Worm (Caenorhabditis elegans) whole organism, late embryonic: Measurements from ENCODE around the gene sek-3.

Experiments used
- C08G9.2 ChIP-seq: sonication (generic microtip); optimal IDR thresholded peaks from 2 replicates; lab custom pipeline; 2016; ENCODE audit warnings: mild to moderate bottlenecking, missing genetic modification characterization, moderate library complexity, missing compliant biosample characterization
- F13H6.1 ChIP-seq: sonication (generic microtip); optimal IDR thresholded peaks from 2 replicates; lab custom pipeline; 2016; ENCODE audit warnings: missing genetic modification characterization, missing compliant biosample characterization
- K02D7.2 ChIP-seq: sonication (generic microtip); optimal IDR thresholded peaks from 2 replicates; lab custom pipeline; 2017; ENCODE audit warnings: mild to moderate bottlenecking, missing genetic modification characterization, missing compliant biosample characterization
- ama-1 ChIP-seq: fragments of 150-350 bp; optimal IDR thresholded peaks from 2 replicates; lab custom pipeline; 2014
- ceh-18 ChIP-seq: sonication (generic microtip); optimal IDR thresholded peaks from 2 replicates; lab custom pipeline; 2016; ENCODE audit warnings: missing genetic modification characterization, missing compliant biosample characterization
- ceh-19 ChIP-seq: fragments of 200-800 bp; sonication (Bioruptor generic); optimal IDR thresholded peaks from 2 replicates; lab custom pipeline; 2018; ENCODE audit warnings: mild to moderate bottlenecking, missing genetic modification characterization, missing compliant biosample characterization
- ceh-2 ChIP-seq: sonication (generic microtip); optimal IDR thresholded peaks from 2 replicates; lab custom pipeline; 2016; ENCODE audit warnings: missing genotype, missing genetic modification characterization, missing compliant biosample characterization
- ceh-31 ChIP-seq: sonication (generic microtip); optimal IDR thresholded peaks from 2 replicates; lab custom pipeline; 2016; ENCODE audit warnings: missing genetic modification characterization, missing compliant biosample characterization
- ceh-34 ChIP-seq: sonication (generic microtip); optimal IDR thresholded peaks from 2 replicates; lab custom pipeline; 2016; ENCODE audit warnings: mild to moderate bottlenecking, missing genetic modification characterization, missing compliant biosample characterization
- ceh-45 ChIP-seq: fragments of 200-800 bp; sonication (Bioruptor generic); IDR thresholded peaks from 2 replicates; pipeline ENCODE4 v1.3.6; 2022; ENCODE audit warnings: missing genetic modification reagents, missing genetic modification characterization, missing compliant biosample characterization
- ceh-48 ChIP-seq: sonication (generic microtip); optimal IDR thresholded peaks from 2 replicates; lab custom pipeline; 2016; ENCODE audit warnings: missing genetic modification characterization, inconsistent platforms, missing compliant biosample characterization
- ceh-6 ChIP-seq: fragments of 200-800 bp; sonication (Bioruptor generic); optimal IDR thresholded peaks from 2 replicates; lab custom pipeline; 2018; ENCODE audit warnings: mild to moderate bottlenecking, missing genetic modification characterization, missing compliant biosample characterization
- ceh-9 ChIP-seq: sonication (generic microtip); optimal IDR thresholded peaks from 2 replicates; lab custom pipeline; 2016; ENCODE audit warnings: mild to moderate bottlenecking, missing genetic modification characterization, inconsistent platforms, missing compliant biosample characterization
- dmd-4 ChIP-seq: sonication (generic microtip); optimal IDR thresholded peaks from 2 replicates; lab custom pipeline; 2016; ENCODE audit warnings: borderline replicate concordance, missing genetic modification characterization, missing compliant biosample characterization
- elt-2 ChIP-seq: sonication (generic microtip); optimal IDR thresholded peaks from 2 replicates; lab custom pipeline; 2016; ENCODE audit warnings: missing genetic modification reagents, missing genetic modification characterization, missing compliant biosample characterization
- elt-4 ChIP-seq: sonication (generic microtip); optimal IDR thresholded peaks from 2 replicates; lab custom pipeline; 2016; ENCODE audit warnings: missing genetic modification characterization, missing compliant biosample characterization
- ets-4 ChIP-seq: sonication (generic microtip); optimal IDR thresholded peaks from 2 replicates; lab custom pipeline; 2016; ENCODE audit warnings: missing genetic modification characterization, missing compliant biosample characterization
- eyg-1 ChIP-seq: sonication (generic microtip); optimal IDR thresholded peaks from 2 replicates; lab custom pipeline; 2016; ENCODE audit warnings: missing genotype, missing genetic modification characterization, missing compliant biosample characterization
- fkh-6 ChIP-seq: sonication (generic microtip); optimal IDR thresholded peaks from 2 replicates; lab custom pipeline; 2016; ENCODE audit warnings: missing genetic modification characterization, missing compliant biosample characterization
- lin-11 ChIP-seq: fragments of 200-800 bp; sonication (Bioruptor generic); optimal IDR thresholded peaks from 2 replicates; lab custom pipeline; 2018; ENCODE audit warnings: mild to moderate bottlenecking, missing genetic modification characterization, missing compliant biosample characterization
- madf-2 ChIP-seq: sonication (generic microtip); optimal IDR thresholded peaks from 2 replicates; lab custom pipeline; 2017; ENCODE audit warnings: missing genetic modification characterization, missing compliant biosample characterization
- mec-3 ChIP-seq: sonication (generic microtip); optimal IDR thresholded peaks from 2 replicates; lab custom pipeline; 2016; ENCODE audit warnings: borderline replicate concordance, missing genetic modification characterization, missing compliant biosample characterization
- nfya-1 ChIP-seq: sonication (generic microtip); optimal IDR thresholded peaks from 2 replicates; lab custom pipeline; 2017; ENCODE audit warnings: missing genetic modification characterization, mild to moderate bottlenecking, missing compliant biosample characterization, antibody characterized with exemption, moderate library complexity
- nhr-232 ChIP-seq: sonication (generic microtip); optimal IDR thresholded peaks from 2 replicates; lab custom pipeline; 2016; ENCODE audit warnings: missing genetic modification characterization, missing compliant biosample characterization
- npax-4 ChIP-seq: sonication (generic microtip); optimal IDR thresholded peaks from 2 replicates; lab custom pipeline; 2016; ENCODE audit warnings: missing genetic modification characterization, missing compliant biosample characterization
- odd-2 ChIP-seq: sonication (generic microtip); optimal IDR thresholded peaks from 2 replicates; lab custom pipeline; 2017; ENCODE audit warnings: antibody characterized with exemption, mild to moderate bottlenecking, missing genetic modification characterization, missing compliant biosample characterization
- pag-3 ChIP-seq: sonication (generic microtip); optimal IDR thresholded peaks from 2 replicates; lab custom pipeline; 2016; ENCODE audit warnings: missing compliant biosample characterization, missing genetic modification characterization, borderline replicate concordance
- pha-2 ChIP-seq: sonication (generic microtip); optimal IDR thresholded peaks from 2 replicates; lab custom pipeline; 2017; ENCODE audit warnings: mild to moderate bottlenecking, missing genetic modification characterization, missing compliant biosample characterization
- pha-4 ChIP-seq: fragments of 150-350 bp; optimal IDR thresholded peaks from 2 replicates; lab custom pipeline; 2018; ENCODE audit warnings: missing biosample characterization, missing genetic modification reagents, missing genetic modification characterization
- pros-1 ChIP-seq: fragments of 150-350 bp; optimal IDR thresholded peaks from 2 replicates; lab custom pipeline; 2014; ENCODE audit warnings: missing biosample characterization, missing genetic modification reagents, missing genetic modification characterization
- ref-2 ChIP-seq: sonication (generic microtip); optimal IDR thresholded peaks from 2 replicates; lab custom pipeline; 2016; ENCODE audit warnings: missing genetic modification characterization, missing compliant biosample characterization
- rnt-1 ChIP-seq: sonication (generic microtip); optimal IDR thresholded peaks from 2 replicates; lab custom pipeline; 2016; ENCODE audit warnings: missing genetic modification characterization, missing compliant biosample characterization
- sdc-2 ChIP-seq: sonication (generic microtip); optimal IDR thresholded peaks from 2 replicates; lab custom pipeline; 2016; ENCODE audit warnings: missing genotype, missing genetic modification characterization, missing compliant biosample characterization
- sox-2 ChIP-seq: fragments of 200-800 bp; sonication (Bioruptor generic); IDR thresholded peaks from 2 replicates; pipeline ENCODE4 v1.3.6; 2022; ENCODE audit warnings: missing genetic modification reagents, missing genetic modification characterization, missing compliant biosample characterization
- sox-4 ChIP-seq: sonication (generic microtip); optimal IDR thresholded peaks from 2 replicates; lab custom pipeline; 2017; ENCODE audit warnings: mild to moderate bottlenecking, missing genetic modification characterization, inconsistent platforms, missing compliant biosample characterization
- tbx-2 ChIP-seq: sonication (generic microtip); optimal IDR thresholded peaks from 2 replicates; lab custom pipeline; 2016; ENCODE audit warnings: missing genetic modification characterization, missing compliant biosample characterization
- tbx-7 ChIP-seq: sonication (generic microtip); optimal IDR thresholded peaks from 2 replicates; lab custom pipeline; 2016; ENCODE audit warnings: missing genotype, missing genetic modification characterization, missing compliant biosample characterization
- ttx-3 ChIP-seq: sonication (generic microtip); optimal IDR thresholded peaks from 2 replicates; lab custom pipeline; 2016; ENCODE audit warnings: missing genetic modification reagents, missing genetic modification characterization, missing compliant biosample characterization
- unc-42 ChIP-seq: sonication (generic microtip); optimal IDR thresholded peaks from 2 replicates; lab custom pipeline; 2016; ENCODE audit warnings: missing genotype, missing genetic modification characterization, missing compliant biosample characterization
- unc-55 ChIP-seq: sonication (generic microtip); optimal IDR thresholded peaks from 2 replicates; lab custom pipeline; 2017; ENCODE audit warnings: missing biosample characterization, missing genetic modification reagents, missing genetic modification characterization
- zip-5 ChIP-seq: sonication (generic microtip); optimal IDR thresholded peaks from 2 replicates; lab custom pipeline; 2016; ENCODE audit warnings: missing genetic modification characterization, missing compliant biosample characterization
- ztf-16 ChIP-seq: sonication (generic microtip); optimal IDR thresholded peaks from 2 replicates; lab custom pipeline; 2017; ENCODE audit warnings: missing genetic modification characterization, missing compliant biosample characterization

sek-3 gene

ce11 chrX:5056199-5056598 is 38.5 kb downstream of the sek-3 start (continued):
- TF ChIP-seq elt-4 (tag; lab: Kevin White, UChicago) (peak; percentile 80), madf-2 (peak; percentile 95), sox-4 (tag; lab: Kevin White, UChicago) (peak; percentile 76), ceh-34 (tag; lab: Kevin White, UChicago) (peak; percentile 25), mec-3 (peak; percentile 28), unc-42 (peak; percentile 18), K02D7.2 (tag; lab: Kevin White, UChicago) (peak; percentile 74), npax-4 (peak; percentile 31), pag-3 (tag; lab: Kevin White, UChicago) (peak; percentile 83)

DNA sequence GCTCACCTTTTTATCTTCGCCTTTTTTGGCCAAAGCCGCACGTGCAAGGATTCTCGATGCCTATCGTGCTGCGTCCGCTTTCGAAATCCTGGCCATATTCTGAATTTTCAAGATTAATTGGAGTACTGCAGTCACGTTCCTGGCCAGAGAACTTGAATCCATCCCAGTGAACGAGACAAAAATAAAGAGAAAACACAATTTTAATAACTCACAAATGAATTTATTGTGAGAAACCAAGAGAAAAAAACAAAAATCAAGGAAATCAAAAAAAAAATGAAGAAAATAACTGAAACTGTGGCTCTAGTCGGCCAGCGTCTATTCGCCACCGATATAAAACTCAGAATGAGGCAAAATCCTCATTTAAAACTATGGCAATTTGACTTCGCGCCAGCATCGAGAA is 41.5 kb downstream of the sek-3 start, which contains the start of gene C24H10.4:
Gene C24H10.4, minus strand, starts transcription at position 101 of the 400 bp plus-strand sequence.
- TF ChIP-seq zip-5 (tag; lab: Kevin White, UChicago) (no peak), pros-1 (tag; lab: Kevin White, UChicago) (no peak), pha-4 (tag; lab: Kevin White, UChicago) (no peak), elt-2 (tag; lab: Kevin White, UChicago) (no peak), lin-11 (tag; lab: Kevin White, UChicago) (no peak)

DNA sequence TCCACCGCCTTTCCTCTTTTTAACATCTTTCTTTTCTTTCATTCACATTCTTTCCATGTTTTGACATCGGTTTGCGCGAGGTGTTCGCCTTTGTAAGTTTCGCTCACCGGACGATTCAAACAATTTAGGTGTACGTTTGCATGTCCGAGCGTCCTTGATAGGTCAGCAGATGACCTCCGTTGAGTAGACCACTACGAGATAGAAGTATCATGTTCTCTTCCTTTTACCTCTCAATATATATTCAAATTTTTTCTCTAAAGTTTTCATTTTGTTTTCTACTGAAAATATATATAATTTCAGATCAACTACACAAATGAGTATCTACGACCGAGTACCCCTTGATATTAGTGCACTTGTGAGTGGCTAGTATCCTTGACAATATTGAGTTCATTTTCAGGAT is 43.1 kb downstream of the sek-3 start, which contains the start of gene C24H10.3:
Gene C24H10.3, plus strand, starts transcription at position 301 of the 400 bp plus-strand sequence.
- no peak for TF ChIP-seq pros-1 (tag; lab: Kevin White, UChicago)
- TF ChIP-seq rnt-1 (tag; lab: Kevin White, UChicago) = no peak
- no peak for TF ChIP-seq madf-2
- no peak for TF ChIP-seq ceh-9 (tag; lab: Kevin White, UChicago)

- TF ChIP-seq ama-1 (no peak), rnt-1 (tag; lab: Kevin White, UChicago) (peak; percentile 30)
Observed at ce11 chrX:5061763-5062162, 44.1 kb downstream of the sek-3 start.

DNA sequence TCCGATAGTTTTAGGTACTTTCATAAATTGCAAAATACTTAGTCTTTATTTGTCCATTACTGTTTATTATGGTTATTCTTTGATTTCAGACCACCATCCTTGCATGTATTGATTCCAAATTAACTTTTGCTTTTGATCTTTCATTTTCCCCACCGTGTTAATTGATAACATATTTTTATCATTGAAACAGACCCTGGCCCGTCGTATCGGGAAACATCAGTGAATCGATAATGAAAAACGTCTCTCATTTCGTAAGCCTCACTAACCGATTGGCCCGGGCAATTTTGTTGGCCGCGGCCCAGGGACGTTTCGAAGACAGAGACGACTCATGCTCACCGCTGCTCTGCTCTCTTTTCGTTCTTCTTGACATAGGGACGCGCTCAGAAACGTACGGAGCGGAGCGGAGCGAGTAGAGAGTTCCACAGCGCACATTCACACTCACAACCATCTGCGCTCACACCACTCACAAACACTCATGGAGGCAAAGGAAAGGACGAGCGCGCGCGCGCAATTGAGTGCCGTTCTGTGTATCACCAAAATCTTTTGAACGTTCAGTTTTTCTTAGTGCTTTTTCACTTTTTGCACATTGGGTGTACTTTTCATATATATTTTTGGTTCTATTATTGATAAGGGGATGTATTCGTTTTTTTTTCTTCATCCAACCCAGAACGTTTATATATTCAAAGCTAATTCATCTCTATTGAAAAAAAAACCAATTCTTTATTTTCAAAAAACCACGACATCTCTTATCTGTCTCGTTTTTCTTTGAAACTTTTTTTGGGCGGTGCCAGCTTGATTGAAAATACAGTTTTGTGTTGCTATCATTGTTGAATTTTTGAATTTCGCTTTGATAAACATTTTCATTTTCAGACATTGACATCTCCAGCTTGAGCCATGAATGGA is 46.3 kb downstream of the sek-3 start, which contains the start of gene C24H10.2:
Gene C24H10.2, plus strand, starts transcription at position 853 of the 903 bp plus-strand sequence.
- TF ChIP-seq odd-2 (tag; lab: Kevin White, UChicago) (no peak), tbx-7 (tag; lab: Kevin White, UChicago) (no peak), ref-2 (tag; lab: Kevin White, UChicago) (peak; percentile 20), sdc-2 (tag; lab: Kevin White, UChicago) (peak; percentile 8), ttx-3 (tag; lab: Kevin White, UChicago) (no peak), sox-2 (GFP tag; lab: Robert Waterston, UW) (no peak), pros-1 (tag; lab: Kevin White, UChicago) (no peak), C08G9.2 (tag; lab: Kevin White, UChicago) (peak; percentile 25), ets-4 (tag; lab: Kevin White, UChicago) (peak; percentile 20), nfya-1 (tag; lab: Kevin White, UChicago) (peak; percentile 71), tbx-2 (tag; lab: Kevin White, UChicago) (peak; percentile 76), ceh-2 (tag; lab: Kevin White, UChicago) (peak; percentile 10), ceh-31 (tag; lab: Kevin White, UChicago) (peak; percentile 54), pha-2 (tag; lab: Kevin White, UChicago) (peak; percentile 9), ceh-19 (GFP tag; lab: Kevin White, UChicago) (no peak), unc-42 (peak; percentile 21), elt-2 (tag; lab: Kevin White, UChicago) (peak; percentile 81), dmd-4 (tag; lab: Kevin White, UChicago) (peak; percentile 37), ztf-16 (tag; lab: Kevin White, UChicago) (no peak), K02D7.2 (tag; lab: Kevin White, UChicago) (no peak), elt-4 (tag; lab: Kevin White, UChicago) (no peak), ceh-48 (tag; lab: Kevin White, UChicago) (peak; percentile 7), eyg-1 (tag; lab: Kevin White, UChicago) (no peak), nhr-232 (no peak), unc-55 (GFP tag; lab: Kevin White, UChicago) (peak; percentile 10), fkh-6 (tag; lab: Kevin White, UChicago) (peak; percentile 7), F13H6.1 (tag; lab: Kevin White, UChicago) (no peak), ceh-34 (tag; lab: Kevin White, UChicago) (peak; percentile 13), ceh-18 (tag; lab: Kevin White, UChicago) (peak; percentile 30), ceh-9 (tag; lab: Kevin White, UChicago) (no peak), ceh-6 (GFP tag; lab: Kevin White, UChicago) (no peak), ceh-45 (GFP tag; lab: Robert Waterston, UW) (no peak)
